Worm (Caenorhabditis elegans): ENCODE measurements around the gene gos-28.

gos-28 gene

DNA sequence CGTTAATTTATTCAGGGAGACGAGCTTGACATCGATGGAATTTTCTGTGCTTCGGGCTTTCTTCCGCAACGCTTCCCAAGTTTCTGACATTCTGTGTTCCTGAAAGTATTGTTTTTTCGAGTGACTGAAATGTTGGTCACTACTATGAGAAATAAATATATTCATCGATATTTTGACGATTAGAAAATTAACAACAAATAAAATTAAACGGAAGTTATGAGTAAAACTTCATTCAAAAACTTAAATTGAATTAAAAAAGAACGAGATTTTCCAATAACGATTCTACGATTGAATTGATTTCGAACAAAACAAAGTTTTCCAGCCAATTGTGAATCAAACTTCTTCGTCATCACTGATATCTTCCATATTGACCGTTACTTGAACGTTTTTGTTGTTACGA is at the start of gene gos-28:
Gene gos-28, minus strand, starts transcription at position 101 of the 400 bp plus-strand sequence.
- no peak for TF ChIP-seq dao-5 (tag; optimal IDR thresholded peaks at IDR 0.05)
- TF ChIP-seq him-1 (tag; optimal IDR thresholded peaks at IDR 0.05) = no peak
- no peak for TF ChIP-seq W03F9.2 (tag; optimal IDR thresholded peaks at IDR 0.05)

DNA sequence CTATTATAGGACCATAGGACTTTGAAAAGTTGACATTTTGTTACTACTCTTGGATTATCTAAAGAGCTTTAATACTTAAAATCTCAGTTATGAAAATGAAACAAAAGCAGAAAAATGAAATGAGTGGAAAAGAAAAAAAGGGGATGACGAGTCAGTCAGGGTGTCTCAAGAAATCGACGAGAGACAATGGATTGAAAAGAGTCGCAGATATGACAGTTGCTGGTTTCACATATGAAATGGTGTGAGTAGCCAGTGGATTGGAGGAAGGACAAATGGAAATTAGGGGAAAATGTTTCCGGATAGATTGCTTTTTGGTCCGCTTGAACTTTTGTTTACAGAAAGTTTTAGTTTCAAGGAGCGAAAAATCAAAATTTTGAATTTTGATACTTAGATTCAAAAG is 48.2 kb upstream of the gos-28 start:
- TF ChIP-seq him-1 (tag; optimal IDR thresholded peaks at IDR 0.05) (no peak), W03F9.2 (tag; optimal IDR thresholded peaks at IDR 0.05) (no peak), dao-5 (tag; optimal IDR thresholded peaks at IDR 0.05) (no peak)

DNA sequence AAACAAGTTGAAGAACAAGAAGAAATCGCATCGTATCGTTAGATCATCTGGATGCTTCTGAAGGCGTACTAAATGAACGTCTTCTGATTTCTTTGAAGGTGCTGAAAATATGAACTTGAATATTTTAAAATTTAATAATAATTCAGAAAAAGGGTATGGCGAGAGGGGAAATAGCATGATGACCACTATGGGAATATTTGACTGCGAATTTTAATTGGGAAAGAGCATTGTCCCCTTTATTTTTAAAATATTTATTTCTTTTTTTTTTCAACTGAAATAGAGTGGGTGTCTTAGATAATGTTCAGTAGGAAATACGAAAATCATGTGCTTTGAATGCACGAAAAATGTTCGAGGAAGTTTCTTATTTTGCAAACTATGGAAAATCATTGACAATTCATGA is 46.4 kb upstream of the gos-28 start, which contains the start of gene lgc-50:
Gene lgc-50, minus strand, starts transcription at position 101 of the 400 bp plus-strand sequence.
- TF ChIP-seq him-1 (tag; optimal IDR thresholded peaks at IDR 0.05) (no peak), W03F9.2 (tag; optimal IDR thresholded peaks at IDR 0.05) (no peak), dao-5 (tag; optimal IDR thresholded peaks at IDR 0.05) (no peak)

DNA sequence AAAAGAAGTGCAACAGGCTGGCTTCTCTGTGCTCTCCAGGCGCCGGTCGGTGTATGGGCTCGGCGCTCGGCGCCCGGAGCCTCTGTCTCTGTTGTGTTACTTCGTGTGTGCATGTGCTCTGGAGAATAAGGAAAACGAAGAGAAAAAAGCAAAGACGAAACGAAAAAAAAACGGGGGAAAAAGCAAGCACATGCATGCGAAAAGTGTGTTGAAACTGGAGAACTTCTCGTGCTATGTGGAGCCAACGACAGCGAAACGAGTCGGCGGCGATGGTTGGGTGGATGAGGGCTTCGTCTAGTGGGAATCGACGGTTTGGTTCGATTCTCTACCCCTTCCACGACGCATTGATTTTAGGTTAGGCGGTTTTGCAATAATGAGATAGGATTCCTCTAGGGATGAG is 38.4 kb upstream of the gos-28 start:
- TF ChIP-seq dao-5 (tag; optimal IDR thresholded peaks at IDR 0.05) (no peak), W03F9.2 (tag; optimal IDR thresholded peaks at IDR 0.05) (no peak), him-1 (tag; optimal IDR thresholded peaks at IDR 0.05) (peak; percentile 88)

DNA sequence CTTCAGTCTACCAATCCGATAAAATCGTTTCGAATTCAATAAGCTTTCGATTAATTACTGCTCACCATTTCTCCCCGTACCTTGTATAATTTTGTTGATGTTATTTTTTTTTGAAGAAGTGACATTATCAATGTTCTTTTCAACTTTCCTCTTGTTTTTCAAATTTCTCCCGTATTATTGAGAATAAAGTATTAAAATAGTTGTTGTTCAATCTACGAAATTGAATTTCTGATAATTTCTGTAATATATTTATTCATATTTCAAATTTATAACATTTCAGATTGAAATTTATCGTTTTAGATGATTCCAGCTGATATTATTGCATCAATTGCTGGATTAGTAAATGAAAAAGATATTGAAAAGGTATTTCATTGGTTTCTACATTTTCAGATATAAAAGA is 37.0 kb upstream of the gos-28 start, which contains the start of gene trd-1:
Gene trd-1, plus strand, starts transcription at position 301 of the 400 bp plus-strand sequence.
- TF ChIP-seq dao-5 (tag; optimal IDR thresholded peaks at IDR 0.05) = no peak
- TF ChIP-seq W03F9.2 (tag; optimal IDR thresholded peaks at IDR 0.05) = no peak
- no peak for TF ChIP-seq him-1 (tag; optimal IDR thresholded peaks at IDR 0.05)

DNA sequence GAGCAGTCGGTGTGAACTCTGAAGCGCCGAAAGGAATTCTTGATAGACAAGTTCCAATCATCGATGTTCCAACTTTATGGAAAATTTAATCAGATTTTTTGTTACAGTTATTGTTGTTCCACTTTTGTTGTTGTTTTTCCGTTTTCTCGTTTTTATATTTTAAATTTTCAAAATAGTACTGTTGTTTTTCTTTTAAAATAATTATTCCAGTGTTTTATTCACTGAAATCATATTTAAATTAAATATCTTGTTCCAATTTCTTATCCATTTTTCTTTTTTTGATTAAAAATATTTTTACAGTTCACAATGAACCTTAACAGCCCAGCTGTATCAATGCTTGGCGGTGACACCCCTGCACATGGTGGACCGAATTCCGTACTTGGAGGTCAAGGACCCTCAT is 34.8 kb upstream of the gos-28 start, which contains the start of gene tbp-1:
Gene tbp-1, plus strand, starts transcription at position 301 of the 400 bp plus-strand sequence.
- TF ChIP-seq W03F9.2 (tag; optimal IDR thresholded peaks at IDR 0.05) = no peak
- no peak for TF ChIP-seq him-1 (tag; optimal IDR thresholded peaks at IDR 0.05)
- TF ChIP-seq dao-5 (tag; optimal IDR thresholded peaks at IDR 0.05) = no peak

DNA sequence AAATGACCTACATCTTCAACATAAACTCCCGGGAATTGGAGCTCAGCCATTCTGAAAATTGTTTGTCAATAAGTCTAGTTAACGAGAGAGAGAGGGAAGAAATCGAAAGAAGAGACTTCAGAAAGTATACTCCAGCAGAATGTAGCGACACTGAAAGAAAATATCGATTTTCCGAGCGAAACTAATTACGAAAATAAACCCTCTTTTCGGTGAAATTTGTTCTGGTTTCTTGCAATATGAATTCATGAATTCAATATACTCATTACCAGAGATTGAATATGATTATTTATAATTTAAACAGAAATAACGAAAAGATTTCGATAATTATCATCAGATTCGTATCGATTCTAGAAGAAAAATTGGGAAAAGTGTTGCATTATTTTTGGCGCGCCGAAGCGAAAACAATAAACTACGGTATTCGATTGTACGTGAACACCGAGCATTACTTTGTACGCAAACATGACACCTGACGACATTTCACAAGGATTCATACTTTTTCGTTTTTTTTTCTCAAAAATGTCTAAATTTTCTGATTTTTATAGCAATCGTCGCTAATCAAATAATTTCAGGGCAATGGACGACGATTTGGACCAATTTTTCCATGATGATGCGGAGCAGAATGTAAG is 32.7 kb upstream of the gos-28 start, which contains the start of the genes hmg-4 and T20B12.3:
Gene hmg-4, minus strand, starts transcription at position 51 of the 626 bp plus-strand sequence.
Gene T20B12.3, plus strand, starts transcription at position 570 of the 626 bp plus-strand sequence.
- no peak for TF ChIP-seq dao-5 (tag; optimal IDR thresholded peaks at IDR 0.05)
- TF ChIP-seq W03F9.2 (tag; optimal IDR thresholded peaks at IDR 0.05) = peak; percentile 42

DNA sequence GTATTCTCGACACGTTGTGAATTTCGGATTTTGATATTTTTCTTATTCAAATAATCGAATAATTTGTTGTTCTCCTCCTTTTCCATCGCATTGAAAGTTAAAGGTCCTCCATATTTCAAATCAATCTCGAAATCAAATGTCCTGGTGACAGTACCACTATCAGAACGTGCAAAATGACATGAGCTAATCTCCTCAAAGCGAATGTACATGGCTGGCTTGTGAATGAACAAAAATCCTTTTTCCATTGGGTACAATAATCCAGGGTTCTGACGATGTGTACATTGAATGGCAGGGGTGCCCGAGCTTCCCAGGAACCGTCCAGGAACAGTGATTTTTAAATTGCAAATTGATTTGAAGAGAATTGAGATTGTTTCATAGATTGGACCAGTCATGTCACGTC is 31.1 kb upstream of the gos-28 start:
- TF ChIP-seq W03F9.2 (tag; optimal IDR thresholded peaks at IDR 0.05) = no peak
- no peak for TF ChIP-seq dao-5 (tag; optimal IDR thresholded peaks at IDR 0.05)
- no peak for TF ChIP-seq him-1 (tag; optimal IDR thresholded peaks at IDR 0.05)

DNA sequence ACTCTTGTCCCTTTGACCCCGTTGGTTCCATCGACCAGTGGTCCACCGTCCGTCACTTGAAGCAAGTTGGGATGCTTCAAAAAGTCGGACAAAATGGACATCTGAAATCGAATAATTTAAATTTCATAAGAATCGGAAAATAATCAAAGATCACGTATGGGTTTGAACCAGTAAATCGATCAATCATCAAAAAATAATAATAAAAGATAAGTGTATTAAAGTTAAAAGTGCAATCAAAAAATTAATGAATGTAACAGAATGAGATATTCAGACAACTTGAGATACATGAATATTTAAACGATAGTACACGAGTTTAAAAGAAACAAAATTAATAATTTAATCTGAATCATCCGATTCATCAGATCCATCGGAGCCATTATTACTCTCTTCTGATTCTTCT is 30.0 kb upstream of the gos-28 start, which contains the start of gene T20B12.7:
Gene T20B12.7, minus strand, starts transcription at position 101 of the 400 bp plus-strand sequence.
- TF ChIP-seq dao-5 (tag; optimal IDR thresholded peaks at IDR 0.05) = no peak
- no peak for TF ChIP-seq him-1 (tag; optimal IDR thresholded peaks at IDR 0.05)
- no peak for TF ChIP-seq W03F9.2 (tag; optimal IDR thresholded peaks at IDR 0.05)

DNA sequence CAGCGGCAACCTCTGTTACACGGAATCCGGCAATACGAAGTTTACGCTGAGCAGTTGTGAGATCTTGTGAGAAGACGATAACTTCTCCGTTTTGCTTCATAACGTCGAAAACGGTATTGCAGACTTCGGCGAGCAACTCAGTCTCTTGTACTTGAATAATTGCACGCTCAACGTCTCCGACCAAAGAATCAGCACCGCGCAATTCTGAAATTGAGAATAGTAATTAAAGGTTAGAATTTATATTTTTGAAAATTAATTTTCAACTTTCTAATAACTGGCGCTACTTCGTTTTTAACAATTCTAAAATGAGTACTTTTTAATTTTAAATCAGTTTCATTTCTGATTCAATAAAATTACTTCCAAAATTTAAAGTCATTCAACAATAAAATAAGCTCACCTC is 29.5 kb upstream of the gos-28 start:
- TF ChIP-seq him-1 (tag; optimal IDR thresholded peaks at IDR 0.05) = no peak
- TF ChIP-seq dao-5 (tag; optimal IDR thresholded peaks at IDR 0.05) = no peak
- TF ChIP-seq W03F9.2 (tag; optimal IDR thresholded peaks at IDR 0.05) = no peak

DNA sequence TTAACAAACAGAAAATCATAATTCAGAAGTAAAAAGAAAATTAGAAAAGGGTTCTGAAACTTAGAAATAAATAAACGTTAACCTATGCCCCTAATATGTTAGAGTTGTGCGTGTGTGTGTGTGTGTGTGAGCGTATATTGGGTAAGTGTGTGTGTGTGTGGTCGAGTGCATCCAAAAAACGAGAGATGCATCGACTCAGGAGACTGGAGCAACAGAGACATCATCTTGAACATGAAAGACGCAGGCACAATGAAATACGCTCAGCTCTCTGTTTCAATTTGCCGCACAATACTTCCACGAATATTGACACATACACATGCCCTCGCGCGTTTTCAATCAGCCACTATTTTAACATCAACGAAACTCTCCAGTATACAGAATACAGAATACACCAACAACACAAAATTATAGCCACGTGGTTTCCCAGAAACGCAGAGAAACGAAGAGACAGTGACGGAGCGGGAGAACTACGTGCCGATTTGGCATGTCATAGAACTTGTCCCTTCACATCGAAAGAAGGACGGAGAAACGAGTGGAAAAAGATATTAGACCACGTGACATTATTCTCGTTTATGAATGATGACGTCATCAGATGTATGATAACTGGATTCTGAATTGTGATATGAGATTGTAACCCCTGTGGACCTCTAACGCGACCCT is 27.3 kb upstream of the gos-28 start:
- no peak for TF ChIP-seq W03F9.2 (tag; optimal IDR thresholded peaks at IDR 0.05)
- TF ChIP-seq dao-5 (tag; optimal IDR thresholded peaks at IDR 0.05) = no peak
- TF ChIP-seq him-1 (tag; optimal IDR thresholded peaks at IDR 0.05) = no peak

DNA sequence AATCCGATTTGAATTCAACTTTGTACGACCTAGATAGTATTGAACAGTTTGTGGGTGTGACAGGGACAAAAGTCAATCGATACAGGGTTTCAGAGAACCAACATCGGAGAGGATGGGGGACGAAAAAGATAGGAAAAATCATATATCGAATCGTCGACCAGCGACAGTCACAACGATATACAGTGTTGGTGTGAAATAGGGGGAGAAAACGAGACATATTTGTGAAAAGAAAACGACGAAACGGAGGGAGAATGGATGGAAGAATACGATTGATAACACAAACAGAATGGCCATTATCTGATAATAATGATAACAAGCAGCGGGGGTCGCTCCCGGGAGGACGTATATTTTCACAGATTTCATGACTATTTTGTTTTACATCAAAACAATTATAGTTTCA is 26.5 kb upstream of the gos-28 start:
- TF ChIP-seq dao-5 (tag; optimal IDR thresholded peaks at IDR 0.05) = no peak
- TF ChIP-seq W03F9.2 (tag; optimal IDR thresholded peaks at IDR 0.05) = no peak
- TF ChIP-seq him-1 (tag; optimal IDR thresholded peaks at IDR 0.05) = no peak

DNA sequence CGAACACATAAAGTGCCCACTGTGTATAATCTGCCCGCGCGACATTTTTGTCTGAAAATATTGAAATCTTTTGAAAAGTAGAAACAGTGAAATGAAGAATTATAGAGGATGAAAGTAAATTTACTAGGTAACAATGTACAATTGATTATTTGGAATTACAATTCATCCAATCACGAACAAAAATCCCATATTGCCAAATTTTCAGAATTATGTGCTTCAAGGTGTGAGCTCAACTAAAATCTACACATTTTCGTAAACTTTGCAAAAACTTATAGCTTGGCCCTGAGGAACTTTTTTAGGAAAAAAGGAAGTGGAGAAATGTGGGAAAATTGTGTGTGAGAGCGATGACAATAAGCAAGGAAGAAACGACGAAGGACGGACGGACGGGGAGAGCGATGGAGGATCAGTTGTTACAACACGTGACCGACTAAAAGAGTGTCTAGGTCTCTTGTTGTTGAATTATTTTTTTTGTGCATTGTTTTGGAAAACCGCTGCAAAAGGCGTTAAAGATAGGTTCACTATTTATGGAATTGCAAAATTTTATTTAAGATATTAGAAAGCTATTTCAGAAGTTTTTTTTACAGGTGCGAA is 25.8 kb upstream of the gos-28 start, which contains the start of gene mml-1:
Gene mml-1, minus strand, starts transcription at position 51 of the 591 bp plus-strand sequence.
- TF ChIP-seq him-1 (tag; optimal IDR thresholded peaks at IDR 0.05) (no peak), dao-5 (tag; optimal IDR thresholded peaks at IDR 0.05) (no peak), W03F9.2 (tag; optimal IDR thresholded peaks at IDR 0.05) (no peak)

All from whole organism, L4/young adult.